Worm (Caenorhabditis elegans): ENCODE data around the gene fbxc-45.
"Not testable (repeated sequence)": the region's sequence is repeated elsewhere in the genome, so short reads cannot be mapped to it uniquely, and the experiment has no call there.

Gene fbxc-45

DNA sequence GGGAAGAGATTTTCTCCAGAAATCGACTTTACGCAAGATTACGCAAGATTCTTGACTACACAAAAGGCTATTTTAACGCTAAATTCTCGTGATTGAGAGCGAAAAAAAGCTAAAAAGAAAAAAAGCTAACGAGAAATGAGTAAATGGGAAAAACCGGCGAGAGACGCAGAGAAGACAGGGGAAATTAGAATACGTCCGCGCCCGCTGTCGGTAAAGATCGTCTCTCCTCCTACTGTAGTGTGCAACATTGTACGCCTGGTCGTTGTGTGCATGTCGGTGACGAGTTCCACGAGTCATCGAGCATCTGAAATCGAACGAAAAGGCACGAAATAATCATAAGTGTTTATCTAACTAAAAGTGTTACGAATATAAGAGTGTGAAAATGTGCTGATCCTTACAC lies 7.5 kb downstream of the fbxc-45 start:
- no peak for TF ChIP-seq egl-5 (tag; optimal IDR thresholded peaks at IDR 0.05)
- TF ChIP-seq nhr-76 (tag; optimal IDR thresholded peaks at IDR 0.05): no peak
- TF ChIP-seq daf-12 (tag; optimal IDR thresholded peaks at IDR 0.05): no peak
- no peak for TF ChIP-seq nhr-12 (tag; optimal IDR thresholded peaks at IDR 0.05)
- no peak for TF ChIP-seq eor-1 (tag; optimal IDR thresholded peaks at IDR 0.05)
- no peak for TF ChIP-seq pqm-1 (tag; optimal IDR thresholded peaks at IDR 0.05)
- TF ChIP-seq ztf-4 (tag; optimal IDR thresholded peaks at IDR 0.05): no peak
- TF ChIP-seq nhr-11 (tag; optimal IDR thresholded peaks at IDR 0.05): no peak

DNA sequence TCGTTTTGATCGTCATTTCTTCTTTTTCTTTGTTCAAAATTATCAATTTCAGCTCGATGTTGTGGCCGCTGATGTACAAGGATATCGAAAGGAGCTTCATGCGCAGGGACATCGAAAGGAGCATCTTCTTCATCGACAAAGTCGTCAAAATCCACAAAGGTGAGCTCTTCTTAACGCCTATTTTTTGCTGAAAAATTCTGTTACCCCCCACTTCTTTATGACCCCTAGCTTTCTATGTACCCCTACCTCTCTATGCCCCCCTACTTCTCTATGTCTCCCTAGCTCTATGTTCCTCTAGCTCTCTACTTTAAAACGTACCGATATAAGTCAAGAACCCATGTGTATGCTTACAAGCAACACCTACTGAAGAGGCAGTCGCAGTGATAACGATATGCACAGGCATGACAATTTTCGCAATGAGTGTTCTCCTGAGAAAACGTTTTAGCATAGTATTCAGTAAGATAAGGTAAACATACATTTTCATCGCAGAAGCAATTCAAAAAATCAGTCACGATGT lies 24.3 kb downstream of the fbxc-45 start, which contains the start of gene Y54G2A.36:
Y54G2A.36 (plus strand) TSS at position 51 of the 517 bp plus-strand sequence.
- no peak for TF ChIP-seq pqm-1 (tag; optimal IDR thresholded peaks at IDR 0.05)
- TF ChIP-seq nhr-23 (tag; optimal IDR thresholded peaks at IDR 0.05): no peak
- TF ChIP-seq nhr-67 (tag; optimal IDR thresholded peaks at IDR 0.05): no peak
- no peak for TF ChIP-seq ceh-82 (tag; optimal IDR thresholded peaks at IDR 0.05)
- TF ChIP-seq egl-27 (tag; optimal IDR thresholded peaks at IDR 0.05): no peak
- no peak for TF ChIP-seq ztf-11 (tag; optimal IDR thresholded peaks at IDR 0.05)
- no peak for TF ChIP-seq zag-1 (tag; optimal IDR thresholded peaks at IDR 0.05)
- no peak for TF ChIP-seq nhr-43 (tag; optimal IDR thresholded peaks at IDR 0.05; ENCODE audit: poor library complexity, severe bottlenecking)
- TF ChIP-seq aly-2 (tag; optimal IDR thresholded peaks at IDR 0.05): no peak
- TF ChIP-seq unc-62 (GFP tag; optimal IDR thresholded peaks at IDR 0.05): no peak
- TF ChIP-seq fkh-10 (GFP tag; optimal IDR thresholded peaks at IDR 0.05): no peak
- TF ChIP-seq ZK546.5 (tag; optimal IDR thresholded peaks at IDR 0.05): no peak
- no peak for TF ChIP-seq snpc-4 (tag; optimal IDR thresholded peaks at IDR 0.05)

DNA sequence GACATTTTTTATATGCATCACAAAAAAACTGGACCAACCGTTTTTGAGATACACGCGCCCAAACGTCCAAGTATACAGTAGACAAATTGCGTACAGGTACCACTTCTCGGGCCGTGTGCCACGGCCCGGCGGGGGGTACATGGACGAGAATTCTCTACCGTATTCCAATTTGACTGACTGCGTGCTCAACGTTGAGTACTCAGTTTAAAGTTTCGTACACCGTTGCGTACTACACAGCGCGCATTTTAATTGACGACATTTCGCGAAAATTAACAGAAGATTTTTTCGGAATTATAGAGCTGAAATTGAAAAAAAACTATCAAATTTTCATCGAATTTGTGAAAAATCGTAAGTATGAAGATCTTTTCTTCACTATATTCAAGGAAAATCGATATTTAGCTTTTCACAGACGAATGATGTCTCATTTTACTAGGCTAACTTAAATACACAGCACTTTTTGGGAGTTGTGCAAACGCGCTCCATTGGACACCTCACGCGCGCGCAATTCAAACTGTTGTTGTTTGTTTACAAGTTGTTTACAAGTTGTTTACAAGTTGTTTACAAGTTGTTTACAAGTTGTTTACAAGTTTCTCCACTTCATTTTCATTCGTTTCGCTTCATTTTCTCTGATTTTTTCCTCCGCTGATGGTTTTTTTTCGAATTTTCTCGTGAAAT lies 25.9 kb downstream of the fbxc-45 start:
- peak; percentile 8 for TF ChIP-seq elt-2 (tag; optimal IDR thresholded peaks at IDR 0.05)
- TF ChIP-seq pha-4 (tag; optimal IDR thresholded peaks at IDR 0.05): peak; percentile 11

DNA sequence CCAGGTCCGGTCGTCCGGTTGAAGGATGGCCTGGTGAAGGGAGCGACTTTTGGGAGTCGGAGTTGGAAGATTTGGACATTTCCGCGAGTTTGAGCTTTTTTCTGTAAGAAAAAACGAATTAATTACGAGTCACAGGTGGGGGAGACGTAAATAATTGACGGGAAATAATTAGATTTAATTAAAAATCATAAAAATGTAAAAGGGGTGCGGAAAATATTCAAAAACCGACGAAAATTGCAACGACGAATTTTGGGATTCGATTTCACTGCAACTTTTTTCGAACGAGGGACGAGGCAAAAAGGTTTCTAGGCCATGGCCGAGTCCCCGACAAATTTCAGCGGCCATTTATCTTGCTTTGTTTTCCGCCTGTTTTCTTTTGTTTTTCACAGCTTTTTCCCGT lies 27.4 kb downstream of the fbxc-45 start, which contains the start of gene Y54G2A.19:
Y54G2A.19 (minus strand) TSS at position 101 of the 400 bp plus-strand sequence.
- TF ChIP-seq zag-1, ztf-11, lsy-12 (tag; optimal IDR thresholded peaks at IDR 0.05): not testable (repeated sequence)

ce11 chrIV:2893486-2893842 lies 28.6 kb downstream of the fbxc-45 start:
- TF ChIP-seq nhr-67 (tag; optimal IDR thresholded peaks at IDR 0.05): no peak
- TF ChIP-seq ceh-9 (tag; optimal IDR thresholded peaks at IDR 0.05): no peak
- no peak for TF ChIP-seq lsy-12 (tag; optimal IDR thresholded peaks at IDR 0.05)
- no peak for TF ChIP-seq nhr-25 (tag; optimal IDR thresholded peaks at IDR 0.05)
- no peak for TF ChIP-seq lin-39 (tag; optimal IDR thresholded peaks at IDR 0.05)
- no peak for TF ChIP-seq pha-4 (tag; optimal IDR thresholded peaks at IDR 0.05)
- TF ChIP-seq nfya-1 (tag; optimal IDR thresholded peaks at IDR 0.05; ENCODE audit: insufficient read depth): no peak
- TF ChIP-seq nhr-43 (tag; optimal IDR thresholded peaks at IDR 0.05; ENCODE audit: poor library complexity, severe bottlenecking): no peak
- TF ChIP-seq nhr-237 (tag; optimal IDR thresholded peaks at IDR 0.05): no peak
- no peak for TF ChIP-seq unc-62 (GFP tag; optimal IDR thresholded peaks at IDR 0.05)
- TF ChIP-seq tbx-2 (tag; optimal IDR thresholded peaks at IDR 0.05): no peak

DNA sequence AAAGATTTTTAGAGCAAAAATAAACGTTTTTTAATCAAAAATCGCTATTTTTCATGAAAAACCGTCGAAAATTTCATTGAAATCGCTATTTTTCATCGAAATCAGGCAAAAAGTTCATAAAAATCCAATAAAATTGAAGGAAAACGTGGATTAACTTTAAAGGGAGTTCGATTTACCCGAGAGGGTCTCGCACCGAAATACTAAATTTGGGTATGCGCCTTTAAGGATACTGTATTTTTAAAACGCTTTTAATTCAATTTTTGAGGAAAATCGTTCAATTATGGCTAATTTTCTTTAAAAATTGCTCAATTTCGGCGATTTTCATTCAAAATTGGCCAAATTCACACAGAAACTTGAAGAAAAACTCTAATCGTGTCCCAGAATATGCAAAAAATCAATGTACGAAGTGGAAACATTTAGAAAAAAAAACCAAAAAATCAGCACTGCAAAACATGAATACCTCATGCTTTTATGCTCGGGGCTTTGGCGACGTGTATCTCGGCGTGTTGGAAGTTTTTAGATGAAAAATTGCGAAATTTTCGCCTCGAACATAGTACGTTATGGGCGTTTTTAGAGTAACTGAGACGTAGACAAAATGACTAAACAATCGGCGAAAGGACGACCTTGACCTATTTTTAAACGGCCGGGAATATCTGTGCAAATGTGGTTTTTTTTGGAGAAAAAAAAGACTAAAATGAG lies 29.1 kb downstream of the fbxc-45 start:
- TF ChIP-seq fos-1 (tag; optimal IDR thresholded peaks at IDR 0.05): no peak
- peak; percentile 10 for TF ChIP-seq nhr-25 (tag; optimal IDR thresholded peaks at IDR 0.05)
- no peak for TF ChIP-seq lsy-12 (tag; optimal IDR thresholded peaks at IDR 0.05)
- TF ChIP-seq jun-1 (tag; optimal IDR thresholded peaks at IDR 0.05): no peak
- peak; percentile 53 for TF ChIP-seq nhr-23 (tag; optimal IDR thresholded peaks at IDR 0.05)
